Worm (Caenorhabditis elegans): ENCODE measurements around the gene uaf-2.

DNA sequence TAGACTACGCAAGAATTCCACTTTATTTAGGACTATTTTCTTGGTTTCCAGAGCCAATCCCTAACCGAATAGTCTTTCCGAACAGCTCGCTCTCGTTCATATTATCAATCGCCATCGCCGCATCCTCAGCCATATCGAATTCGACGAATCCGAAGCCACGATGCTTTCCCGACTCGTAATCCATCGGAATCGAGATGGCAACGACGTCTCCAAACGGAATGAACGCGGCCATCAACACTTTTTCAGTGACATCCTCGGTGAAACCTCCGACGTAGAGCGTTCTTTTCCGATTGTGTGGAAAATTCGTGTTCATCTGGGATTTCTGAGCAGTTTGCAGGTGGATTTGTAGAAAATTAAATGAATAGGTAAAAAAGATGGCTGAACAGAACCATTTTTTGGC is 2.2 kb downstream of the uaf-2 start, which contains the start of gene cyn-13:
- TF ChIP-seq lin-15B (tag; optimal IDR thresholded peaks at IDR 0.05) (no peak), eor-1 (tag; optimal IDR thresholded peaks at IDR 0.05) (no peak), aly-2 (tag; optimal IDR thresholded peaks at IDR 0.05) (no peak), nhr-23 (tag; optimal IDR thresholded peaks at IDR 0.05) (no peak), nhr-237 (tag; optimal IDR thresholded peaks at IDR 0.05) (no peak), unc-39 (tag; optimal IDR thresholded peaks at IDR 0.05) (no peak), ceh-82 (tag; optimal IDR thresholded peaks at IDR 0.05) (no peak), skn-1 (tag; optimal IDR thresholded peaks at IDR 0.05) (no peak), hmg-11 (tag; optimal IDR thresholded peaks at IDR 0.05) (no peak), ceh-28 (tag; optimal IDR thresholded peaks at IDR 0.05) (no peak), snpc-4 (tag; optimal IDR thresholded peaks at IDR 0.05) (no peak)
